Fruit fly (Drosophila melanogaster) whole organism, embryonic: ENCODE measurements around the gene CG15553.

ENCODE experiments used
- Antp ChIP-seq: fragments of 200-800 bp; sonication (Bioruptor generic); optimal IDR thresholded peaks from 3 replicates; lab custom pipeline; 2016; ENCODE audit warnings: missing biosample characterization, missing genetic modification characterization
- Bteb2 ChIP-seq: fragments of 200-800 bp; sonication (Bioruptor generic); optimal IDR thresholded peaks from 2 replicates; lab custom pipeline; 2016; ENCODE audit warnings: missing biosample characterization, missing genetic modification characterization
- CG10321 ChIP-seq: fragments of 200-800 bp; sonication (Bioruptor generic); IDR thresholded peaks from 2 replicates; pipeline ENCODE4 v1.3.6; 2022; ENCODE audit warnings: missing biosample characterization, missing genetic modification characterization
- CG11085 ChIP-seq: fragments of 200-800 bp; sonication (Bioruptor generic); IDR thresholded peaks from 2 replicates; pipeline ENCODE4 v1.3.6; 2022; ENCODE audit warnings: missing biosample characterization, missing genetic modification characterization
- CG11723 ChIP-seq: fragments of 200-800 bp; sonication (Bioruptor generic); optimal IDR thresholded peaks from 2 replicates; lab custom pipeline; 2017; ENCODE audit warnings: missing biosample characterization, mild to moderate bottlenecking, missing genetic modification characterization
- CG12104 ChIP-seq: fragments of 200-800 bp; sonication (Bioruptor generic); optimal IDR thresholded peaks from 3 replicates; lab custom pipeline; 2016; ENCODE audit warnings: missing biosample characterization, missing genetic modification characterization
- CG13775 ChIP-seq: fragments of 200-800 bp; sonication (Bioruptor generic); optimal IDR thresholded peaks from 3 replicates; lab custom pipeline; 2017; ENCODE audit warnings: missing biosample characterization, mild to moderate bottlenecking, missing genetic modification characterization
- CG16779 ChIP-seq: fragments of 200-800 bp; sonication (Bioruptor generic); IDR thresholded peaks from 2 replicates; pipeline ENCODE4 v1.3.6; 2022; ENCODE audit warnings: missing biosample characterization, missing genetic modification characterization
- CG16863 ChIP-seq: fragments of 200-800 bp; sonication (Bioruptor generic); optimal IDR thresholded peaks from 3 replicates; lab custom pipeline; 2016; ENCODE audit warnings: missing biosample characterization, missing genetic modification characterization
- CG17829 ChIP-seq: fragments of 200-800 bp; optimal IDR thresholded peaks from 2 replicates; lab custom pipeline; 2019; ENCODE audit warnings: missing biosample characterization, mild to moderate bottlenecking, missing genetic modification characterization, moderate library complexity
- CG2120 ChIP-seq: fragments of 200-800 bp; sonication (Bioruptor generic); optimal IDR thresholded peaks from 3 replicates; lab custom pipeline; 2016; ENCODE audit warnings: missing biosample characterization, missing genetic modification characterization
- CG30020 ChIP-seq: fragments of 200-800 bp; optimal IDR thresholded peaks from 2 replicates; lab custom pipeline; 2019; ENCODE audit warnings: missing biosample characterization, mild to moderate bottlenecking, missing genetic modification characterization, moderate library complexity
- CG32532 ChIP-seq: fragments of 200-800 bp; sonication (Bioruptor generic); IDR thresholded peaks from 2 replicates; pipeline ENCODE4 v1.3.6; 2022; ENCODE audit warnings: missing biosample characterization, missing genetic modification characterization
- CG34224 ChIP-seq: fragments of 200-800 bp; sonication (Bioruptor generic); IDR thresholded peaks from 3 replicates; pipeline ENCODE4 v1.3.6; 2022; ENCODE audit warnings: missing biosample characterization, missing genetic modification characterization; ENCODE audit not compliant: partially characterized antibody
- CG3995 ChIP-seq: fragments of 200-800 bp; sonication (Bioruptor generic); optimal IDR thresholded peaks from 3 replicates; lab custom pipeline; 2016; ENCODE audit warnings: missing biosample characterization, missing genetic modification characterization
- CG5180 ChIP-seq: fragments of 200-800 bp; sonication (Bioruptor generic); optimal IDR thresholded peaks from 3 replicates; lab custom pipeline; 2017; ENCODE audit warnings: missing biosample characterization, missing genetic modification characterization, mild to moderate bottlenecking, moderate library complexity, missing genetic modification reagents
- CG6765 ChIP-seq: fragments of 200-800 bp; sonication (Bioruptor generic); optimal IDR thresholded peaks from 3 replicates; lab custom pipeline; 2017; ENCODE audit warnings: missing biosample characterization, mild to moderate bottlenecking, missing genetic modification characterization
- CG8089 ChIP-seq: fragments of 200-800 bp; sonication (Bioruptor generic); optimal IDR thresholded peaks from 3 replicates; lab custom pipeline; 2016; ENCODE audit warnings: missing biosample characterization, missing genetic modification characterization
- CG8359 ChIP-seq: fragments of 200-800 bp; sonication (Bioruptor generic); optimal IDR thresholded peaks from 2 replicates; lab custom pipeline; 2017; ENCODE audit warnings: missing biosample characterization, mild to moderate bottlenecking, missing genetic modification characterization, borderline replicate concordance
- CG8478 ChIP-seq: fragments of >200 bp; optimal IDR thresholded peaks from 2 replicates; lab custom pipeline; 2018
- CG9817 ChIP-seq: fragments of 200-800 bp; sonication (Bioruptor generic); optimal IDR thresholded peaks from 2 replicates; lab custom pipeline; 2018; ENCODE audit warnings: missing biosample characterization, mild to moderate bottlenecking, missing genetic modification characterization, moderate library complexity
- CkIIα-i1 ChIP-seq: fragments of 200-800 bp; sonication (Bioruptor generic); IDR thresholded peaks from 2 replicates; pipeline ENCODE4 v1.3.6; 2022; ENCODE audit warnings: missing biosample characterization, missing genetic modification characterization
- CrebB ChIP-seq: fragments of 200-800 bp; sonication (Bioruptor generic); optimal IDR thresholded peaks from 3 replicates; lab custom pipeline; 2018; ENCODE audit warnings: missing biosample characterization, mild to moderate bottlenecking, missing genetic modification characterization
- Dip2 ChIP-seq: fragments of 200-800 bp; sonication (Bioruptor generic); IDR thresholded peaks from 2 replicates; pipeline ENCODE4 v1.3.6; 2022; ENCODE audit warnings: missing biosample characterization, missing genetic modification characterization
- Dref ChIP-seq: fragments of 200-800 bp; sonication (Bioruptor generic); IDR thresholded peaks from 2 replicates; pipeline ENCODE4 v1.3.6; 2022; ENCODE audit warnings: missing biosample characterization, missing genetic modification characterization
- Drgx ChIP-seq: fragments of 200-800 bp; sonication (Bioruptor generic); IDR thresholded peaks from 2 replicates; pipeline ENCODE4 v1.3.6; 2022; ENCODE audit warnings: missing biosample characterization, missing genetic modification characterization
- HLH54F ChIP-seq: fragments of 200-800 bp; sonication (Bioruptor generic); optimal IDR thresholded peaks from 3 replicates; lab custom pipeline; 2016; ENCODE audit warnings: missing biosample characterization, missing genetic modification characterization
- HLHmδ ChIP-seq: fragments of 200-800 bp; sonication (Bioruptor generic); optimal IDR thresholded peaks from 2 replicates; lab custom pipeline; 2018; ENCODE audit warnings: missing biosample characterization, mild to moderate bottlenecking, missing genetic modification characterization, moderate library complexity
- Hr51 ChIP-seq, 2 experiments: fragments of 200-800 bp; sonication (Bioruptor generic); optimal IDR thresholded peaks; 2 replicates in 1 of 2; 3 replicates in 1 of 2; lab custom pipeline; 2016 to 2018; ENCODE audit warnings: missing biosample characterization in 2 of 2, missing genetic modification characterization in 2 of 2, mild to moderate bottlenecking in 1 of 2, moderate library complexity in 1 of 2
- MTF-1 ChIP-seq: fragments of 200-800 bp; sonication (Bioruptor generic); optimal IDR thresholded peaks from 2 replicates; lab custom pipeline; 2018; ENCODE audit warnings: missing biosample characterization, mild to moderate bottlenecking, missing genetic modification characterization, borderline replicate concordance
- NC2α ChIP-seq: fragments of 200-800 bp; sonication (Bioruptor generic); optimal IDR thresholded peaks from 2 replicates; lab custom pipeline; 2016; ENCODE audit warnings: missing biosample characterization, missing genetic modification characterization
- Pdp1 ChIP-seq, 2 experiments: fragments of 200-800 bp; sonication (Bioruptor generic); optimal IDR thresholded peaks; 3 replicates each; lab custom pipeline; 2016; ENCODE audit warnings: missing biosample characterization in 2 of 2, missing genetic modification characterization in 2 of 2, mild to moderate bottlenecking in 1 of 2, moderate library complexity in 1 of 2
- Poxn ChIP-seq: fragments of 200-800 bp; sonication (Bioruptor generic); IDR thresholded peaks from 2 replicates; pipeline ENCODE4 v1.3.6; 2022; ENCODE audit warnings: missing biosample characterization, missing genetic modification characterization
- Ravus ChIP-seq: fragments of 200-800 bp; sonication (Bioruptor generic); IDR thresholded peaks from 2 replicates; pipeline ENCODE4 v1.3.6; 2022; ENCODE audit warnings: missing biosample characterization, missing genetic modification characterization
- Sry-δ ChIP-seq: fragments of 200-800 bp; sonication (Bioruptor generic); optimal IDR thresholded peaks from 2 replicates; lab custom pipeline; 2016; ENCODE audit warnings: missing biosample characterization, missing genetic modification characterization
- Trl ChIP-seq, 3 experiments: fragments of >200 bp in 2 of 3; fragments of 200-800 bp in 1 of 3; sonication (Bioruptor generic) in 1 of 3; optimal IDR thresholded peaks; 2 replicates in 1 of 3; 3 replicates in 2 of 3; lab custom pipeline; 2016 to 2017; ENCODE audit warnings: missing biosample characterization in 1 of 3, missing genetic modification characterization in 1 of 3
- ara ChIP-seq: fragments of 200-800 bp; sonication (Bioruptor generic); IDR thresholded peaks from 2 replicates; pipeline ENCODE4 v1.3.6; 2022; ENCODE audit warnings: missing biosample characterization, missing genetic modification characterization
- cwo ChIP-seq: fragments of 200-800 bp; sonication (Bioruptor generic); optimal IDR thresholded peaks from 3 replicates; lab custom pipeline; 2017; ENCODE audit warnings: missing biosample characterization, missing genetic modification characterization, mild to moderate bottlenecking, moderate library complexity, missing genetic modification reagents
- ems ChIP-seq: fragments of 200-800 bp; sonication (Bioruptor generic); optimal IDR thresholded peaks from 3 replicates; lab custom pipeline; 2016; ENCODE audit warnings: missing biosample characterization, missing genetic modification characterization
- ftz-f1 ChIP-seq: fragments of 200-800 bp; sonication (Bioruptor generic); optimal IDR thresholded peaks from 2 replicates; lab custom pipeline; 2016; ENCODE audit warnings: missing biosample characterization, missing genetic modification characterization
- ham ChIP-seq: fragments of 200-800 bp; sonication (Bioruptor generic); IDR thresholded peaks from 2 replicates; pipeline ENCODE4 v1.3.6; 2022; ENCODE audit warnings: missing biosample characterization, missing genetic modification characterization
- knrl ChIP-seq: fragments of 200-800 bp; sonication (Bioruptor generic); IDR thresholded peaks from 3 replicates; pipeline ENCODE4 v1.3.6; 2022; ENCODE audit warnings: missing biosample characterization, missing genetic modification characterization; ENCODE audit not compliant: partially characterized antibody
- mld ChIP-seq: fragments of 200-800 bp; sonication (Bioruptor generic); IDR thresholded peaks from 3 replicates; pipeline ENCODE4 v1.3.6; 2022; ENCODE audit warnings: missing biosample characterization, missing genetic modification characterization; ENCODE audit not compliant: partially characterized antibody
- prd ChIP-seq, 3 experiments: fragments of >200 bp in 2 of 3; fragments of 200-800 bp in 1 of 3; sonication (Bioruptor generic) in 1 of 3; optimal IDR thresholded peaks in 2 of 3; IDR thresholded peaks in 1 of 3; 2 replicates in 2 of 3; 3 replicates in 1 of 3; pipeline versions ENCODE4 v1.3.6 to Lab custom; 2017 to 2022; ENCODE audit warnings: missing biosample characterization in 1 of 3, missing genetic modification characterization in 1 of 3
- ranshi ChIP-seq: fragments of 200-800 bp; sonication (Bioruptor generic); IDR thresholded peaks from 2 replicates; pipeline ENCODE4 v1.3.6; 2022; ENCODE audit warnings: missing biosample characterization, missing genetic modification characterization
- row ChIP-seq: fragments of 200-800 bp; sonication (Bioruptor generic); IDR thresholded peaks from 3 replicates; pipeline ENCODE4 v1.3.6; 2022; ENCODE audit warnings: missing biosample characterization, missing genetic modification characterization
- salm ChIP-seq: fragments of 200-800 bp; sonication (Bioruptor generic); optimal IDR thresholded peaks from 2 replicates; lab custom pipeline; 2018; ENCODE audit warnings: missing biosample characterization, mild to moderate bottlenecking, missing genetic modification characterization
- unpg ChIP-seq: fragments of 200-800 bp; sonication (Bioruptor generic); optimal IDR thresholded peaks from 3 replicates; lab custom pipeline; 2018; ENCODE audit warnings: missing biosample characterization, mild to moderate bottlenecking, missing genetic modification characterization, moderate library complexity
- yki ChIP-seq: fragments of >200 bp; optimal IDR thresholded peaks from 3 replicates; lab custom pipeline; 2018

CG15553 gene

DNA sequence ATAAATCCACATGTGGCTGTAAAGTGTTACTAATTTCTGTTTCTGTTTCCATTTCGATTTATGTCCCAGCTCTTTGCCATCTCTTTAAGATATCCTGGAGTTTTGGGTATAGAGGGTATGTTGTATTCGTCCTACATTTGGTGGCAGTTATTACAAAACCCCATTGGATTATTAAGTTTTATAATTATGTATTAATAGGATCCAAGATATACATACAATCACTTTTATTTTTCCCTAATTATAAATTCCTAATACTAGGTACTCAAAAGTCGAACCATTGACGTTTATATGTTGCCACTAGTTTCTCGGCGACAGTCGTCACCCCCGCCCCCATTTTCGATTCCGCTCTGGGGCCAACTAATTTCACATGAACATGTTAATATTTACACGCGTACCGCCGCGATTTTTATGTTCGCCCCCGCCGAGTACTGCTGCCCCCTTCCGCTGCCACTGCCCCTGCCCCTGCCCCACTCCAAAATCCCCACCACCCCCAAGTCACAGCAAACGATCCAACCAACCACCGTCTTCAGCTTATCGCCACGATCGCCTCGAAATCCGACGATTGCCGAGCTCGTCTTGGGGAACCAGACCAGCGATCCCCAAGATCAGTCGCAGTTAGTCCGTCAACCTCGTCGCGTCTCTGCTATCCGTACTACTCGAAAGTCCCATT, 36.2 kb downstream of the CG15553 start, which contains the start of gene Sox100B (continued):
- 0 out of 2 replicates have a peak, but pooled peaks have one; percentile 37 for TF ChIP-seq CG11085 (GFP tag; lab: Robert Waterston, UW)
- no peak for TF ChIP-seq CG8478 (lab: Kevin White, UChicago)
- TF ChIP-seq CG30020 (tag; lab: Kevin White, UChicago) = no peak
- no peak for TF ChIP-seq knrl (GFP tag; lab: Robert Waterston, UW)
- no peak for TF ChIP-seq CG6765 (GFP tag; lab: Kevin White, UChicago)
- TF ChIP-seq prd (optimal IDR thresholded peaks at IDR 0.05; lab: Kevin White, UChicago) = no peak
- peak; percentile 94 for TF ChIP-seq prd (GFP tag; IDR thresholded peaks at IDR 0.05; lab: Robert Waterston, UW)
- TF ChIP-seq salm (tag; lab: Kevin White, UChicago) = no peak
- TF ChIP-seq CG8359 (GFP tag; lab: Kevin White, UChicago) = peak; percentile 23
- TF ChIP-seq CG10321 (GFP tag; lab: Robert Waterston, UW) = no peak
- TF ChIP-seq CG16779 (GFP tag; lab: Robert Waterston, UW) = no peak
- no peak for TF ChIP-seq Antp
- peak; percentile 10 to 38 for TF ChIP-seq Pdp1 (GFP tag; optimal IDR thresholded peaks at IDR 0.05; lab: Kevin White, UChicago)
- no peak for TF ChIP-seq HLH54F (GFP tag; lab: Kevin White, UChicago)
- TF ChIP-seq CG5180 (GFP tag; lab: Kevin White, UChicago) = peak; percentile 43
- no peak for TF ChIP-seq Drgx (GFP tag; lab: Robert Waterston, UW)
- no peak for TF ChIP-seq CG34224 (GFP tag; lab: Robert Waterston, UW)
- TF ChIP-seq Trl (optimal IDR thresholded peaks at IDR 0.05; lab: Kevin White, UChicago) = no peak
- TF ChIP-seq Trl (GFP tag; optimal IDR thresholded peaks at IDR 0.05; lab: Kevin White, UChicago) = no peak
- no peak for TF ChIP-seq Dref (GFP tag; lab: Robert Waterston, UW)
- TF ChIP-seq CG9817 (tag; lab: Kevin White, UChicago) = peak; percentile 15
- no peak for TF ChIP-seq ems
- TF ChIP-seq CG8089 (GFP tag; lab: Kevin White, UChicago) = no peak
- TF ChIP-seq Ravus (GFP tag; lab: Robert Waterston, UW) = no peak
- TF ChIP-seq unpg (GFP tag; lab: Kevin White, UChicago) = peak; percentile 72
- peak; percentile 88 for TF ChIP-seq ara (GFP tag; lab: Robert Waterston, UW)
- no peak for TF ChIP-seq Sry-δ
- peak; percentile 29; the same call in 1 of the 2 replicates for TF ChIP-seq CG32532 (GFP tag; lab: Robert Waterston, UW)
- no peak for TF ChIP-seq Dip2 (GFP tag; lab: Robert Waterston, UW)
- TF ChIP-seq CG13775 (GFP tag; lab: Kevin White, UChicago) = peak; percentile 57
- no peak for TF ChIP-seq CrebB
- no peak for TF ChIP-seq CG16863 (GFP tag; lab: Kevin White, UChicago)
- TF ChIP-seq MTF-1 = peak; percentile 2
- TF ChIP-seq cwo (GFP tag; lab: Kevin White, UChicago) = peak; percentile 5
- TF ChIP-seq CG12104 = peak; percentile 32
- TF ChIP-seq Hr51 (GFP tag; optimal IDR thresholded peaks at IDR 0.05; lab: Kevin White, UChicago) = peak in 1 of 2 experiments; percentile 49
- TF ChIP-seq row (GFP tag; lab: Robert Waterston, UW) = peak; percentile 84
- no peak for TF ChIP-seq HLHmδ
- peak; percentile 23 for TF ChIP-seq CG11723 (GFP tag; lab: Kevin White, UChicago)
- no peak for TF ChIP-seq CkIIα-i1
- TF ChIP-seq ftz-f1 (GFP tag; lab: Kevin White, UChicago) = no peak
- TF ChIP-seq Poxn (GFP tag; lab: Robert Waterston, UW) = no peak
- no peak for TF ChIP-seq NC2α
- no peak for TF ChIP-seq mld (GFP tag; lab: Robert Waterston, UW)
- no peak for TF ChIP-seq ham (GFP tag; lab: Robert Waterston, UW)
- peak; percentile 88 for TF ChIP-seq CG17829 (tag; lab: Kevin White, UChicago)
- TF ChIP-seq Bteb2 (GFP tag; lab: Kevin White, UChicago) = no peak
- no peak for TF ChIP-seq CG2120 (GFP tag; lab: Kevin White, UChicago)
- TF ChIP-seq ranshi (GFP tag; lab: Robert Waterston, UW) = peak; percentile 70; the same call in 1 of the 2 replicates
- TF ChIP-seq yki (lab: Kevin White, UChicago) = no peak
- no peak for TF ChIP-seq CG3995
